Worm (Caenorhabditis elegans) whole organism, L1 larva: Measurements from ENCODE around the gene T23B12.5.

Experiments used
- F16B12.6 ChIP-seq: fragments of 150-350 bp; optimal IDR thresholded peaks from 2 replicates; lab custom pipeline; 2014; ENCODE audit warnings: missing biosample characterization, missing genetic modification characterization
- Y116A8C.19 ChIP-seq: sonication (generic microtip); optimal IDR thresholded peaks from 2 replicates; lab custom pipeline; 2016; ENCODE audit warnings: missing compliant biosample characterization, missing genetic modification characterization, borderline replicate concordance
- ceh-8 ChIP-seq: fragments of 200-800 bp; sonication (Bioruptor generic); optimal IDR thresholded peaks from 2 replicates; lab custom pipeline; 2018; ENCODE audit warnings: mild to moderate bottlenecking, missing genetic modification characterization, moderate library complexity, missing compliant biosample characterization
- ceh-82 ChIP-seq, 3 experiments: fragments of 150-350 bp in 1 of 3; sonication (generic microtip) in 2 of 3; optimal IDR thresholded peaks; 2 replicates each; lab custom pipeline; 2014 to 2017; ENCODE audit warnings: missing biosample characterization in 3 of 3, missing genetic modification characterization in 3 of 3
- ceh-88 ChIP-seq: fragments of 200-800 bp; sonication (Bioruptor generic); IDR thresholded peaks from 2 replicates; pipeline ENCODE4 v1.3.6; 2022; ENCODE audit warnings: missing genetic modification characterization, missing compliant biosample characterization
- ces-1 ChIP-seq: fragments of 150-350 bp; optimal IDR thresholded peaks from 2 replicates; lab custom pipeline; 2014; ENCODE audit warnings: missing biosample characterization, missing genetic modification reagents, missing genetic modification characterization
- dpl-1 ChIP-seq, 3 experiments: fragments of 150-350 bp in 2 of 3; sonication (generic microtip) in 1 of 3; optimal IDR thresholded peaks; 2 replicates each; lab custom pipeline; 2014 to 2017; ENCODE audit warnings: missing biosample characterization in 3 of 3, missing genetic modification characterization in 3 of 3, missing genetic modification reagents in 3 of 3
- dsc-1 ChIP-seq: sonication (generic microtip); optimal IDR thresholded peaks from 2 replicates; lab custom pipeline; 2016; ENCODE audit warnings: mild to moderate bottlenecking, missing genetic modification characterization, missing compliant biosample characterization
- egl-13 ChIP-seq: sonication (generic microtip); optimal IDR thresholded peaks from 2 replicates; lab custom pipeline; 2016; ENCODE audit warnings: missing genotype, missing genetic modification reagents, missing genetic modification characterization, missing compliant biosample characterization
- elt-3 ChIP-seq, 6 experiments: fragments of 150-350 bp in 1 of 6; sonication (generic microtip); optimal IDR thresholded peaks; 2 replicates each; lab custom pipeline; 2017 to 2018; ENCODE audit warnings: missing biosample characterization in 6 of 6, missing genetic modification characterization in 6 of 6, inconsistent platforms in 1 of 6
- fkh-10 ChIP-seq: sonication (generic microtip); optimal IDR thresholded peaks from 2 replicates; lab custom pipeline; 2017; ENCODE audit warnings: missing biosample characterization, missing genetic modification reagents, missing genetic modification characterization
- fos-1 ChIP-seq: fragments of 150-350 bp; optimal IDR thresholded peaks from 2 replicates; lab custom pipeline; 2014; ENCODE audit warnings: missing biosample characterization, missing genetic modification characterization
- grh-1 ChIP-seq: fragments of 200-800 bp; sonication (Bioruptor generic); IDR thresholded peaks from 2 replicates; pipeline ENCODE4 v1.3.6; 2022; ENCODE audit warnings: missing genetic modification reagents, missing genetic modification characterization, missing compliant biosample characterization
- hlh-4 ChIP-seq: sonication (generic microtip); optimal IDR thresholded peaks from 2 replicates; lab custom pipeline; 2016; ENCODE audit warnings: mild to moderate bottlenecking, missing genetic modification characterization, missing compliant biosample characterization
- irx-1 ChIP-seq: sonication (generic microtip); optimal IDR thresholded peaks from 2 replicates; lab custom pipeline; 2016; ENCODE audit warnings: missing genetic modification characterization, missing compliant biosample characterization
- isw-1 ChIP-seq: fragments of 200-800 bp; sonication (Bioruptor generic); IDR thresholded peaks from 2 replicates; pipeline ENCODE4 v1.3.6; 2022; ENCODE audit warnings: missing genetic modification characterization, missing compliant biosample characterization
- lin-14 ChIP-seq: fragments of 200-800 bp; sonication (Bioruptor generic); optimal IDR thresholded peaks from 2 replicates; lab custom pipeline; 2018; ENCODE audit warnings: mild to moderate bottlenecking, missing genetic modification characterization, moderate library complexity, missing compliant biosample characterization
- lin-35 ChIP-seq, 2 experiments: fragments of 150-350 bp; optimal IDR thresholded peaks; 2 replicates each; lab custom pipeline; 2014; ENCODE audit warnings: missing biosample characterization in 2 of 2, missing genetic modification characterization in 2 of 2, missing genetic modification reagents in 2 of 2
- lin-39 ChIP-seq: fragments of 150-350 bp; optimal IDR thresholded peaks from 2 replicates; lab custom pipeline; 2014; ENCODE audit warnings: missing biosample characterization, missing genetic modification reagents, missing genetic modification characterization
- mab-9 ChIP-seq: fragments of 200-800 bp; sonication (Bioruptor generic); IDR thresholded peaks from 2 replicates; pipeline ENCODE4 v1.3.6; 2022; ENCODE audit warnings: missing genetic modification reagents, missing genetic modification characterization, missing compliant biosample characterization
- mdl-1 ChIP-seq, 2 experiments: fragments of 150-350 bp; optimal IDR thresholded peaks; 2 replicates each; lab custom pipeline; 2014 to 2017; ENCODE audit warnings: missing biosample characterization in 2 of 2, missing genetic modification characterization in 2 of 2, inconsistent platforms in 1 of 2
- mep-1 ChIP-seq: fragments of 150-350 bp; optimal IDR thresholded peaks from 2 replicates; lab custom pipeline; 2014; ENCODE audit warnings: missing biosample characterization, missing genetic modification characterization
- nhr-11 ChIP-seq: fragments of 150-350 bp; optimal IDR thresholded peaks from 2 replicates; lab custom pipeline; 2014; ENCODE audit warnings: missing biosample characterization, missing genetic modification characterization
- nhr-19 ChIP-seq: fragments of 200-800 bp; sonication (Bioruptor generic); conservative IDR thresholded peaks from 2 replicates; pipeline ENCODE4 v1.3.6; 2022; ENCODE audit warnings: missing genetic modification characterization, missing compliant biosample characterization
- nhr-20 ChIP-seq: sonication (generic microtip); optimal IDR thresholded peaks from 2 replicates; lab custom pipeline; 2016; ENCODE audit warnings: mild to moderate bottlenecking, missing genetic modification characterization, missing compliant biosample characterization
- nhr-237 ChIP-seq: fragments of 150-350 bp; optimal IDR thresholded peaks from 2 replicates; lab custom pipeline; 2014; ENCODE audit warnings: missing biosample characterization, missing genetic modification characterization
- nhr-28 ChIP-seq: fragments of 150-350 bp; optimal IDR thresholded peaks from 2 replicates; lab custom pipeline; 2014; ENCODE audit warnings: missing biosample characterization, missing genetic modification characterization
- nhr-47 ChIP-seq: sonication (generic microtip); optimal IDR thresholded peaks from 2 replicates; lab custom pipeline; 2016; ENCODE audit warnings: mild to moderate bottlenecking, missing genetic modification characterization, moderate library complexity, missing compliant biosample characterization
- nhr-71 ChIP-seq: sonication (generic microtip); optimal IDR thresholded peaks from 2 replicates; lab custom pipeline; 2016; ENCODE audit warnings: mild to moderate bottlenecking, missing genetic modification characterization, moderate library complexity, missing compliant biosample characterization
- nhr-77 ChIP-seq: fragments of 150-350 bp; optimal IDR thresholded peaks from 2 replicates; lab custom pipeline; 2014; ENCODE audit warnings: missing biosample characterization, missing genetic modification characterization
- nhr-85 ChIP-seq: sonication (generic microtip); peaks from one replicate; lab custom pipeline; 2016; ENCODE audit warnings: missing genetic modification characterization, inconsistent platforms, missing compliant biosample characterization
- nhr-90 ChIP-seq: sonication (generic microtip); optimal IDR thresholded peaks from 2 replicates; lab custom pipeline; 2016; ENCODE audit warnings: mild to moderate bottlenecking, missing genetic modification characterization, missing compliant biosample characterization; ENCODE audit not compliant: poor library complexity
- pax-3 ChIP-seq: fragments of 200-800 bp; sonication (Bioruptor generic); optimal IDR thresholded peaks from 2 replicates; lab custom pipeline; 2018; ENCODE audit warnings: mild to moderate bottlenecking, missing genetic modification characterization, moderate library complexity, missing compliant biosample characterization
- pqm-1 ChIP-seq: sonication (generic microtip); optimal IDR thresholded peaks from 3 replicates; lab custom pipeline; 2017; ENCODE audit warnings: missing biosample characterization, missing genetic modification characterization
- rnt-1 ChIP-seq: sonication (generic microtip); optimal IDR thresholded peaks from 2 replicates; lab custom pipeline; 2016; ENCODE audit warnings: mild to moderate bottlenecking, missing genetic modification characterization, moderate library complexity, missing compliant biosample characterization
- skn-1 ChIP-seq: fragments of 150-350 bp; optimal IDR thresholded peaks from 2 replicates; lab custom pipeline; 2014; ENCODE audit warnings: missing biosample characterization, missing genetic modification characterization
- snu-23 ChIP-seq: sonication (generic microtip); optimal IDR thresholded peaks from 2 replicates; lab custom pipeline; 2016; ENCODE audit warnings: missing genetic modification characterization, missing compliant biosample characterization
- sptf-1 ChIP-seq: fragments of 150-350 bp; optimal IDR thresholded peaks from 2 replicates; lab custom pipeline; 2014; ENCODE audit warnings: missing biosample characterization, missing genetic modification characterization
- swsn-7 ChIP-seq: sonication (generic microtip); optimal IDR thresholded peaks from 2 replicates; lab custom pipeline; 2016; ENCODE audit warnings: missing genetic modification characterization, missing compliant biosample characterization
- tbx-2 ChIP-seq: sonication (generic microtip); optimal IDR thresholded peaks from 2 replicates; lab custom pipeline; 2016; ENCODE audit warnings: missing genetic modification characterization, missing compliant biosample characterization
- unc-130 ChIP-seq: fragments of 150-350 bp; optimal IDR thresholded peaks from 2 replicates; lab custom pipeline; 2017; ENCODE audit warnings: missing biosample characterization, missing genetic modification characterization, inconsistent platforms
- unc-86 ChIP-seq: sonication (generic microtip); optimal IDR thresholded peaks from 2 replicates; lab custom pipeline; 2016; ENCODE audit warnings: missing genetic modification characterization, missing compliant biosample characterization
- unc-98 ChIP-seq: fragments of 200-800 bp; sonication (Bioruptor generic); IDR thresholded peaks from 2 replicates; pipeline ENCODE4 v1.3.6; 2022; ENCODE audit warnings: missing genetic modification characterization, missing compliant biosample characterization
- vab-15 ChIP-seq: sonication (generic microtip); optimal IDR thresholded peaks from 2 replicates; lab custom pipeline; 2017; ENCODE audit warnings: missing genotype, mild to moderate bottlenecking, missing genetic modification characterization, missing compliant biosample characterization
- xbp-1 ChIP-seq: sonication (generic microtip); optimal IDR thresholded peaks from 2 replicates; lab custom pipeline; 2016; ENCODE audit warnings: missing genetic modification characterization, missing compliant biosample characterization
- zag-1 ChIP-seq: fragments of 150-350 bp; optimal IDR thresholded peaks from 2 replicates; lab custom pipeline; 2014; ENCODE audit warnings: missing biosample characterization, missing genetic modification characterization
- zip-4 ChIP-seq: fragments of 200-800 bp; sonication (Bioruptor generic); optimal IDR thresholded peaks from 2 replicates; lab custom pipeline; 2018; ENCODE audit warnings: mild to moderate bottlenecking, missing genetic modification characterization, moderate library complexity, missing compliant biosample characterization
- ztf-11 ChIP-seq, 2 experiments: sonication (generic microtip); optimal IDR thresholded peaks; 2 replicates each; lab custom pipeline; 2016 to 2017; ENCODE audit warnings: missing genetic modification characterization in 2 of 2, missing biosample characterization in 1 of 2, missing compliant biosample characterization in 1 of 2
- ztf-4 ChIP-seq: fragments of 150-350 bp; optimal IDR thresholded peaks from 2 replicates; lab custom pipeline; 2014; ENCODE audit warnings: missing biosample characterization, missing genetic modification characterization

The T23B12.5 gene

DNA sequence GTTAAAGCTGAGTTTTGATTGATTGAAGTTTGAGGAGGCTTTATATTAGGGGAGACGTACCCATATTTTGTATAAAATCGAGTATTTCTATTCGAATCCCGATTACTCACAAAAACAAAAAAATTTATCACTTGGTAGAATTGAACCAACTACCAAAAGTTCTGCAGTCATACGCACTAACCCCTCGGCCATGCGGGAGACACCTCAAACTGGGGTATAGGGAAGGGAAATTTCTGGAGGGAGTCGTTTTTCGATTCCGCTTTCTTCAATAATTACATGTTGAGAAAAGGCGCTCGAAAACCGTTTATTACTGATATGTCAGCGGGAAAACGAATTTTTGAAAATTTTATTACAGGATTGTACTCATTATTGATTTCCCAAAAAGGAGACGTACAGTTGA lies 16.5 kb downstream of the T23B12.5 start:
- TF ChIP-seq nhr-19 (GFP tag; lab: Robert Waterston, UW) (peak; percentile 37), rnt-1 (tag; lab: Kevin White, UChicago) (peak; percentile 35)

DNA sequence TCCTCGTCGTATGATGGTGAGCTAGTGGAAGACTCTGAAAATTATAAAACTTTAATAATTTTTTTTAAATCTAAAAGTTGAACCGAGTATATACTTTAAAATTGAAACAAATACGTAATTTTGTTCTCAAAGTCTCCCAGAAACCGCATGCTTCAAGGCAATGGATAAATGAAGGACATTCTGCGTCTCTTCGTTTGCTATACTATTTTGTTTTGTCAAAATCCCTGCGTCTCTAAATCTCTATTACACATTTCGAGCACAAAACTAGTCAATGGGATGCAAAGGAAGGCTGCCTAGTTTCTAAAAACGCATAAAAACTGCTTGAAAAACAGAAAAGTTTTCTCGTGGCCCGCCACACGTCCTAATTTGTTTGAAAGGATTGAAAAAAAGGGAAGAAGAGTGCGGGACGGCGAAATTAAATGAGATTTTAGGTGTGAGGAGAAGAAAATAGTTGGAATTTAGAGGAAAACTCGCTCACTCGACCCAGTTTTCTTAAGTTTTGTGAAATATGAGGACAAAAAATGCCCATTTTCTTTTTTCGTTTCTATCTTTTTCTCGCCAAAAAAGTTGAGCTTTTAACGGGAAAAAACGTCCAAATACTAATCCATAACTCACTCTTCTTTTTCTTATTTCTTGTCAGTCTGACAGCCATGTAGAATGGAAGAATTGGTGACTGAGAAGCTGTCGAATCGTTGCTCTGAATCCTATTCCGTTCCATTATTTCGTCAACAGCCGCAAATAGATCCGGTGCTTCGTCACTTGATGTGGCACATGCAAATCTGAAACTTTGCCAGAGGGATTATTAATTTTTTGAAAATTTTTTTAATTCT lies 19.0 kb downstream of the T23B12.5 start:
- TF ChIP-seq ces-1 (no peak), nhr-28 (tag; lab: Kevin White, UChicago) (no peak), grh-1 (GFP tag; lab: Robert Waterston, UW) (no peak), unc-130 (tag; lab: Kevin White, UChicago) (peak; percentile 5), F16B12.6 (no peak), pqm-1 (tag; lab: Kevin White, UChicago) (no peak), zip-4 (GFP tag; lab: Kevin White, UChicago) (no peak), snu-23 (GFP tag; lab: Kevin White, UChicago) (peak; percentile 34), elt-3 (tag; optimal IDR thresholded peaks at IDR 0.05; lab: Kevin White, UChicago) (no peak), fkh-10 (GFP tag; lab: Kevin White, UChicago) (no peak), mep-1 (tag; lab: Kevin White, UChicago) (peak; percentile 53), rnt-1 (tag; lab: Kevin White, UChicago) (peak; percentile 69), zag-1 (no peak), nhr-237 (tag; lab: Kevin White, UChicago) (no peak), ceh-88 (GFP tag; lab: Robert Waterston, UW) (no peak), nhr-20 (tag; lab: Kevin White, UChicago) (peak; percentile 3), ztf-11 (tag; optimal IDR thresholded peaks at IDR 0.05; lab: Kevin White, UChicago) (no peak), sptf-1 (tag; lab: Kevin White, UChicago) (no peak), pax-3 (tag; lab: Kevin White, UChicago) (no peak), unc-98 (GFP tag; lab: Robert Waterston, UW) (no peak), ceh-8 (GFP tag; lab: Kevin White, UChicago) (no peak), ztf-4 (tag; lab: Kevin White, UChicago) (no peak), irx-1 (tag; lab: Kevin White, UChicago) (peak; percentile 7), Y116A8C.19 (tag; lab: Kevin White, UChicago) (no peak), isw-1 (GFP tag; lab: Robert Waterston, UW) (no peak; the same call in 1 of the 2 replicates), dsc-1 (peak; percentile 64), hlh-4 (no peak), fos-1 (tag; lab: Kevin White, UChicago) (peak; percentile 21), lin-35 (GFP tag; optimal IDR thresholded peaks at IDR 0.05; lab: Kevin White, UChicago) (peak in 1 of 2 experiments; percentile 11), egl-13 (no peak), vab-15 (tag; lab: Kevin White, UChicago) (no peak), mdl-1 (tag; optimal IDR thresholded peaks at IDR 0.05; lab: Kevin White, UChicago) (peak in 1 of 2 experiments; percentile 28), ceh-82 (tag; optimal IDR thresholded peaks at IDR 0.05; lab: Kevin White, UChicago) (peak in 2 of 3 experiments; percentile 12 to 34), nhr-11 (tag; lab: Kevin White, UChicago) (no peak), nhr-77 (tag; lab: Kevin White, UChicago) (no peak), lin-39 (tag; lab: Kevin White, UChicago) (no peak), xbp-1 (peak; percentile 10), dpl-1 (GFP tag; optimal IDR thresholded peaks at IDR 0.05; lab: Kevin White, UChicago) (no peak), nhr-71 (tag; lab: Kevin White, UChicago) (peak; percentile 66), nhr-47 (tag; lab: Kevin White, UChicago) (peak; percentile 42), nhr-85 (tag; lab: Kevin White, UChicago) (peak; percentile 53), lin-14 (GFP tag; lab: Kevin White, UChicago) (peak; percentile 78), swsn-7 (tag; lab: Kevin White, UChicago) (peak; percentile 40), unc-86 (peak; percentile 28), mab-9 (GFP tag; lab: Robert Waterston, UW) (no peak), nhr-90 (tag; lab: Kevin White, UChicago) (no peak), tbx-2 (peak; percentile 22), nhr-19 (GFP tag; lab: Robert Waterston, UW) (peak; percentile 41), skn-1 (no peak)
